Worm (Caenorhabditis elegans) whole organism, L4 larva: ENCODE measurements around the gene pqn-67.

Source experiments
- Y105C5A.15 ChIP-seq: fragments of 200-800 bp; sonication (Bioruptor generic); IDR thresholded peaks from 2 replicates; pipeline ENCODE4 v1.3.6; 2022; ENCODE audit warnings: missing genetic modification characterization, missing compliant biosample characterization
- aly-2 ChIP-seq: sonication (generic microtip); optimal IDR thresholded peaks from 2 replicates; lab custom pipeline; 2018; ENCODE audit warnings: missing biosample characterization, missing genetic modification characterization
- ces-1 ChIP-seq: fragments of 150-350 bp; sonication (generic microtip); optimal IDR thresholded peaks from 4 replicates; lab custom pipeline; 2014; ENCODE audit warnings: missing biosample characterization, missing genetic modification reagents, missing genetic modification characterization
- egl-43 ChIP-seq: fragments of 200-800 bp; sonication (Bioruptor generic); IDR thresholded peaks from 2 replicates; pipeline ENCODE4 v1.3.6; 2022; ENCODE audit warnings: missing genetic modification reagents, missing genetic modification characterization, missing compliant biosample characterization
- lin-13 ChIP-seq: fragments of 150-350 bp; optimal IDR thresholded peaks from 2 replicates; lab custom pipeline; 2014; ENCODE audit warnings: missing biosample characterization, missing genetic modification reagents, missing genetic modification characterization
- skn-1 ChIP-seq: fragments of 150-350 bp; optimal IDR thresholded peaks from 2 replicates; lab custom pipeline; 2014; ENCODE audit warnings: missing biosample characterization, missing genetic modification characterization

ce11 chrV:12944775-12945174, 20.5 kb downstream of the pqn-67 start, which contains the start of gene grl-2:
- TF ChIP-seq lin-13 (GFP tag; lab: Kevin White, UChicago) (no peak), aly-2 (tag; lab: Kevin White, UChicago) (no peak), Y105C5A.15 (GFP tag; lab: Robert Waterston, UW) (no peak), egl-43 (GFP tag; lab: Robert Waterston, UW) (no peak), ces-1 (GFP tag; lab: Kevin White, UChicago) (no peak), skn-1 (no peak)
